Worm (Caenorhabditis elegans): ENCODE data around the gene mfsd-11.

The mfsd-11 gene

DNA sequence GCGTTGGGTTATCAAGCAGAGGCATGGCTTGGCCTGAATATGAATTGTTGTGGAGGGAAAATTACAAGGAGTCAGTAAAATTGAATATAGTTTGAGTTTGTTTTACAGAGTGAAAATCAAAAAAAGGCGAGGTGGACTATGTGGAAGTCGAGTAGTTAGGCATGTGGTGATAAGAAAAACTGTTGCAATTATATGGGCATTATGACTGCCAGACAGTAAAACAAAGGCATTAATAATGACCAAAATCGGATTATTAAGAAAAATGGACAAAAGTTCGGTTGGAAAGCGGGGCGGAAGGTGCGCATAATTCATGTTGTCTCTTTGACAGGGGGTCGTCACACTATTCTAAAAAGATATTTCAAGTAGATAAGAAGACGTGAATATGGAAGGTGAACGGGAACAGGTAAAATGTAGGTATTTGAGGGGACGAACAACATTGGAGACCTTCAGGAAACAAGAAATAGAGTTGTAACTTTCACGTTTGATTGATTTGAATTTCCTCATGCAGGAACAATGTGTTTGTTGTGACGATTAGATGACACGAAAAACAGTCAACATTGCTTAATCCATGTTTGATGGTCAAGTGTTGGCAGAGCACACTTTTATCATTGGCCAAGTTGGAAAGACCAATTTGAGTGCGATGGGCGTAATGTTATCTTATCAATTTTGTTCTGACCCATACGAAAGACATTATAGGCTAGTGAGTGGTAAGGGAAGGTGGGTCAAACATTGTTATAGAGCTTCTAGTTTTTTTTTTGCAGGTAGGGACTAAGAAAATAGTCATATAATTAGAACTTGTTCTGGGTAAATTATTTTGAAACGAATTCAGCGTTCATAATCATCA lies at the start of gene mfsd-11:
mfsd-11 (minus strand) TSS at position 51 of the 844 bp plus-strand sequence.
- TF ChIP-seq fos-1 (tag; optimal IDR thresholded peaks at IDR 0.05) (peak; percentile 36), elt-3 (tag; optimal IDR thresholded peaks at IDR 0.05) (no peak), ceh-82 (tag; optimal IDR thresholded peaks at IDR 0.05) (no peak), snpc-4 (tag; optimal IDR thresholded peaks at IDR 0.05) (no peak), ceh-16 (tag; optimal IDR thresholded peaks at IDR 0.05) (peak; percentile 81), ztf-1 (GFP tag; conservative IDR thresholded peaks at IDR 0.05) (no peak)

DNA sequence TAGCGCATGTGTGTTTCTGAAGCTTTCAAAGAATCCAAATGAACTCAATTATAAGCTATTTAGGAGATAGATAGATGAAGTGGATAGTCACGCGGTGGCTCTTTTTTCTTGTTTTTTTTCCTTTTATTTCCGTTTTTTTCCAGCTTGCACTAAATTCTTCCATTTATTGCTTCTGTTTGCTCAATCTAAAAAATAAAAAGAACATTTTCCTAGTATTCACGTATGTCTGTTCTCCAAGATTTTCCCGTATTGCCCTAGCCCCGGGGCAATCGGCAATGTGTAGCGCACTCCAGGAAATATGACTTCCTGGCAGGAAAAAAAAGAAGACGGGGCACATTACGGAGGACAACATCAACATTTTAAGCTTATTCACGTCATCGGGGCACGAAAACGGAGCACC lies 47.9 kb upstream of the mfsd-11 start:
- TF ChIP-seq lsy-2 (tag; optimal IDR thresholded peaks at IDR 0.05) (no peak), C34F6.9 (tag; optimal IDR thresholded peaks at IDR 0.05) (peak; percentile 37)

DNA sequence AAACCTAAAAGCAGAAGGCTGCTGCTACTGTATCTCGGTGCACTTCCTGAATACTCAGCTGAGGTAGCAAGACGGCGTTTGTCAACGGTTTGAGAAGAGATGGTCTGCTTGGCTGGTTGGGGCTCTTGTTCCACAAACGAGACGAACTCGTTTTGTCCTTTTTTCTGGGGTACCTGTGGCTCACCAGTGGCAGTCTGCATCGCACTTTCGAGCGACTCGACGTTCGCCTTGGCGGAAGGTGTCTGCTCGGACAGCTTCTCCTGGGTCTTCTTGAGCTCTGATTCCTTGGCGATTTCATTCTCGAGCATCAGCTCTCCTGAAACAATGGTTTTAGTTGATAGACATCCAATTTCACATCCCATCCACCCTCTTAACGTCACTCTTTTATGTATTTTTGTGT lies 47.5 kb upstream of the mfsd-11 start:
- TF ChIP-seq nhr-77 (tag; optimal IDR thresholded peaks at IDR 0.05) (no peak), dmd-4 (tag; optimal IDR thresholded peaks at IDR 0.05) (no peak), sma-3 (GFP tag; optimal IDR thresholded peaks at IDR 0.05) (no peak), alr-1 (tag; optimal IDR thresholded peaks at IDR 0.05) (no peak), nhr-25 (tag; optimal IDR thresholded peaks at IDR 0.05) (no peak), mab-5 (tag; optimal IDR thresholded peaks at IDR 0.05) (no peak), ceh-16 (tag; optimal IDR thresholded peaks at IDR 0.05) (no peak), nhr-23 (tag; optimal IDR thresholded peaks at IDR 0.05) (no peak), aly-2 (tag; optimal IDR thresholded peaks at IDR 0.05) (no peak), R02D3.7 (tag; optimal IDR thresholded peaks at IDR 0.05) (no peak), Y55F3AM.14 (GFP tag; optimal IDR thresholded peaks at IDR 0.05) (no peak), elt-1 (tag; optimal IDR thresholded peaks at IDR 0.05) (no peak), nhr-12 (tag; optimal IDR thresholded peaks at IDR 0.05) (no peak)

DNA sequence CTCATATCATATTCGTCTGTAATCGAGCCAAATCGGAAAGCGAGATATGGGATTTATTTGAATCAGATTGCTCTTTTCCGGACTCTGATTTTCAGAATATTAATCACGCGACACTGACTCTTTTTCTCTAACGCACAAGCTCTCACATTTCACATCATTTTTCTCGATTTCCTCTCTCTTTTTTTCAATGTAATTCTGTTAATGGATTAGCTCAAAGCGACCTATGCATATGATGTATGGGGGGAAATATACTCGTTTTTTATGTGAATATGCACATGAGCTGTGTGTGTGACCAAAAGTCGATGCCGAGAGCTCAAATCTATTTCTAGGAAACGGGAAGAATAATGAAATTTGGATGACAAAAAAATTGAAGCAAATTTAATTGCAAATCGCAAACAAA lies 46.7 kb upstream of the mfsd-11 start:
- TF ChIP-seq lsy-2 (tag; optimal IDR thresholded peaks at IDR 0.05) = peak in 1 of 2 experiments; percentile 59
- TF ChIP-seq nhr-129 (tag; optimal IDR thresholded peaks at IDR 0.05) = peak; percentile 37
- peak; percentile 72 for TF ChIP-seq crh-2 (tag; optimal IDR thresholded peaks at IDR 0.05)
- peak; percentile 39 for TF ChIP-seq nhr-6 (tag; optimal IDR thresholded peaks at IDR 0.05)
- TF ChIP-seq nhr-21 (tag; optimal IDR thresholded peaks at IDR 0.05) = peak; percentile 33
- no peak for TF ChIP-seq lin-11 (tag; optimal IDR thresholded peaks at IDR 0.05)
- TF ChIP-seq unc-55 (GFP tag; optimal IDR thresholded peaks at IDR 0.05) = peak; percentile 9
- TF ChIP-seq ceh-82 (tag; optimal IDR thresholded peaks at IDR 0.05) = no peak
- no peak for TF ChIP-seq sma-3 (GFP tag; optimal IDR thresholded peaks at IDR 0.05)
- TF ChIP-seq dmd-4 (tag; optimal IDR thresholded peaks at IDR 0.05) = peak; percentile 7
- no peak for TF ChIP-seq nhr-10 (tag; optimal IDR thresholded peaks at IDR 0.05)
- TF ChIP-seq mdl-1 (tag; optimal IDR thresholded peaks at IDR 0.05) = no peak
- no peak for TF ChIP-seq nhr-23 (tag; optimal IDR thresholded peaks at IDR 0.05)
- TF ChIP-seq gmeb-1 (tag; optimal IDR thresholded peaks at IDR 0.05) = no peak
- no peak for TF ChIP-seq nhr-77 (tag; optimal IDR thresholded peaks at IDR 0.05)
- TF ChIP-seq lin-13 (GFP tag; optimal IDR thresholded peaks at IDR 0.05) = peak; percentile 28
- no peak for TF ChIP-seq mab-5 (tag; optimal IDR thresholded peaks at IDR 0.05)
- TF ChIP-seq ztf-4 (tag; optimal IDR thresholded peaks at IDR 0.05) = peak; percentile 3
- TF ChIP-seq aly-2 (tag; optimal IDR thresholded peaks at IDR 0.05) = no peak
- TF ChIP-seq sma-9 (GFP tag; optimal IDR thresholded peaks at IDR 0.05) = peak; percentile 54
- no peak for TF ChIP-seq sma-9 (tag; optimal IDR thresholded peaks at IDR 0.05)
- TF ChIP-seq C34F6.9 (tag; optimal IDR thresholded peaks at IDR 0.05) = peak; percentile 72
- no peak for TF ChIP-seq ztf-1 (GFP tag; conservative IDR thresholded peaks at IDR 0.05)

DNA sequence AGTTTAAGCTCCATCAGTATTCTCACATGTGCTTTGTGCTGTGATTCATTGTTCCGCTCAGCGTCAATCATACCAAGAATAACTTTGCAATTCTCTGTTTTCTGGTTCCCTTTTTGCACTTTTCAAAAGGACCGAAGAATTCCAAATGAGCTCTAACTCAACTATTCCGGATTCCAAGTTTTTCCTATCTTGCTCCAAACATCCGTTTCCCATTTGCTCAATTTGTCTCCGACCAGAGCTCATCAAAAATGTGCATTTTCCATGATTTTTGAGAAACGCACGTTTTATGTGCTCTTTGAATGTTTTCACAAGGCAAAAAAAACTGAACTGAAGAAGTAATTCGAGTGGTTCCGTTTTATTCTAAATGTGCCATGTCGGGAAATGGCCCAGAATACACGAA lies 44.4 kb upstream of the mfsd-11 start:
- TF ChIP-seq lin-13 (GFP tag; optimal IDR thresholded peaks at IDR 0.05) (no peak), sem-4 (tag; optimal IDR thresholded peaks at IDR 0.05) (peak; percentile 49), unc-55 (GFP tag; optimal IDR thresholded peaks at IDR 0.05) (peak; percentile 38), mbf-1 (tag; optimal IDR thresholded peaks at IDR 0.05) (no peak), crh-2 (tag; optimal IDR thresholded peaks at IDR 0.05) (peak; percentile 1), nhr-129 (tag; optimal IDR thresholded peaks at IDR 0.05) (peak; percentile 16), lsy-2 (tag; optimal IDR thresholded peaks at IDR 0.05) (peak in 1 of 2 experiments; percentile 7), nhr-6 (tag; optimal IDR thresholded peaks at IDR 0.05) (no peak), sma-9 (GFP tag; optimal IDR thresholded peaks at IDR 0.05) (peak; percentile 50), sma-9 (tag; optimal IDR thresholded peaks at IDR 0.05) (no peak)

Measured in whole organism, L2 larva.